Worm (Caenorhabditis elegans) whole organism, mixed stage, embryonic: ENCODE measurements around the gene aakg-5.

Experiments
- M03D4.4 ChIP-seq: sonication (generic microtip); optimal IDR thresholded peaks from 2 replicates; lab custom pipeline; 2017; ENCODE audit warnings: mild to moderate bottlenecking, missing genetic modification characterization, missing compliant biosample characterization
- bed-3 ChIP-seq: fragments of 200-800 bp; sonication (Bioruptor generic); optimal IDR thresholded peaks from 3 replicates; lab custom pipeline; 2018; ENCODE audit warnings: mild to moderate bottlenecking, missing genetic modification characterization, moderate library complexity, missing compliant biosample characterization
- blmp-1 ChIP-seq: fragments of 150-350 bp; optimal IDR thresholded peaks from 2 replicates; lab custom pipeline; 2014; ENCODE audit warnings: missing biosample characterization, missing genetic modification characterization
- ceh-39 ChIP-seq: fragments of 150-350 bp; optimal IDR thresholded peaks from 2 replicates; lab custom pipeline; 2014; ENCODE audit warnings: missing biosample characterization, missing genetic modification characterization
- ceh-43 ChIP-seq: fragments of 200-800 bp; sonication (Bioruptor generic); optimal IDR thresholded peaks from 2 replicates; lab custom pipeline; 2018; ENCODE audit warnings: mild to moderate bottlenecking, missing genetic modification characterization, moderate library complexity, missing compliant biosample characterization
- ceh-83 ChIP-seq: fragments of 200-800 bp; sonication (Bioruptor generic); optimal IDR thresholded peaks from 2 replicates; lab custom pipeline; 2018; ENCODE audit warnings: mild to moderate bottlenecking, missing genetic modification characterization, missing compliant biosample characterization
- ces-1 ChIP-seq: fragments of 150-350 bp; optimal IDR thresholded peaks from 2 replicates; lab custom pipeline; 2014; ENCODE audit warnings: missing biosample characterization, missing genetic modification reagents, missing genetic modification characterization
- cnd-1 ChIP-seq: fragments of 200-800 bp; sonication (Bioruptor generic); optimal IDR thresholded peaks from 2 replicates; lab custom pipeline; 2018; ENCODE audit warnings: mild to moderate bottlenecking, missing genetic modification characterization, missing compliant biosample characterization
- drap-1 ChIP-seq: fragments of 200-800 bp; sonication (Bioruptor generic); optimal IDR thresholded peaks from 3 replicates; lab custom pipeline; 2018; ENCODE audit warnings: mild to moderate bottlenecking, missing genetic modification characterization, missing compliant biosample characterization
- elt-1 ChIP-seq: sonication (generic microtip); optimal IDR thresholded peaks from 2 replicates; lab custom pipeline; 2017; ENCODE audit warnings: missing genetic modification characterization, mild to moderate bottlenecking, missing compliant biosample characterization, antibody characterized with exemption, moderate library complexity, borderline replicate concordance; ENCODE audit not compliant: insufficient read depth
- elt-3 ChIP-seq: fragments of 150-350 bp; optimal IDR thresholded peaks from 2 replicates; lab custom pipeline; 2014; ENCODE audit warnings: missing biosample characterization, missing genetic modification characterization
- flh-1 ChIP-seq: fragments of 200-800 bp; sonication (Bioruptor generic); optimal IDR thresholded peaks from 2 replicates; lab custom pipeline; 2018; ENCODE audit warnings: mild to moderate bottlenecking, missing genetic modification characterization, moderate library complexity, missing compliant biosample characterization
- ham-2 ChIP-seq: fragments of 200-800 bp; sonication (Bioruptor generic); optimal IDR thresholded peaks from 2 replicates; lab custom pipeline; 2018; ENCODE audit warnings: mild to moderate bottlenecking, missing genetic modification characterization, missing compliant biosample characterization
- hlh-1 ChIP-seq: fragments of 150-350 bp; optimal IDR thresholded peaks from 2 replicates; lab custom pipeline; 2014; ENCODE audit warnings: missing biosample characterization, missing genetic modification reagents, missing genetic modification characterization
- lin-32 ChIP-seq: fragments of 200-800 bp; sonication (Bioruptor generic); optimal IDR thresholded peaks from 2 replicates; lab custom pipeline; 2018; ENCODE audit warnings: mild to moderate bottlenecking, missing genetic modification characterization, missing compliant biosample characterization
- lsy-2 ChIP-seq: fragments of 150-350 bp; optimal IDR thresholded peaks from 2 replicates; lab custom pipeline; 2014; ENCODE audit warnings: missing biosample characterization, missing genetic modification characterization
- mab-5 ChIP-seq: fragments of 150-350 bp; optimal IDR thresholded peaks from 2 replicates; lab custom pipeline; 2014; ENCODE audit warnings: missing biosample characterization, missing genetic modification characterization
- nhr-12 ChIP-seq: fragments of 150-350 bp; optimal IDR thresholded peaks from 2 replicates; lab custom pipeline; 2014; ENCODE audit warnings: missing biosample characterization, missing genetic modification characterization
- nhr-2 ChIP-seq: fragments of 150-350 bp; optimal IDR thresholded peaks from 2 replicates; lab custom pipeline; 2014; ENCODE audit warnings: missing biosample characterization, missing genetic modification characterization
- nhr-237 ChIP-seq: fragments of 150-350 bp; optimal IDR thresholded peaks from 2 replicates; lab custom pipeline; 2014; ENCODE audit warnings: missing biosample characterization, missing genetic modification characterization
- nhr-28 ChIP-seq: fragments of 150-350 bp; optimal IDR thresholded peaks from 2 replicates; lab custom pipeline; 2014; ENCODE audit warnings: missing biosample characterization, missing genetic modification characterization
- sem-2 ChIP-seq: fragments of 200-800 bp; sonication (Bioruptor generic); optimal IDR thresholded peaks from 2 replicates; lab custom pipeline; 2018; ENCODE audit warnings: mild to moderate bottlenecking, missing genetic modification characterization, missing compliant biosample characterization
- snpc-4 ChIP-seq: fragments of 150-350 bp; optimal IDR thresholded peaks from 2 replicates; lab custom pipeline; 2014; ENCODE audit warnings: missing biosample characterization, missing genetic modification characterization
- sptf-1 ChIP-seq: sonication (generic microtip); optimal IDR thresholded peaks from 2 replicates; lab custom pipeline; 2017; ENCODE audit warnings: mild to moderate bottlenecking, missing genetic modification characterization, moderate library complexity, missing compliant biosample characterization
- tbx-8 ChIP-seq: fragments of 200-800 bp; sonication (Bioruptor generic); optimal IDR thresholded peaks from 2 replicates; lab custom pipeline; 2018; ENCODE audit warnings: mild to moderate bottlenecking, missing genetic modification characterization, moderate library complexity, missing compliant biosample characterization
- unc-120 ChIP-seq: sonication (generic microtip); optimal IDR thresholded peaks from 2 replicates; lab custom pipeline; 2017; ENCODE audit warnings: missing genetic modification characterization, missing compliant biosample characterization; ENCODE audit not compliant: poor library complexity, severe bottlenecking
- unc-39 ChIP-seq: fragments of 150-350 bp; optimal IDR thresholded peaks from 2 replicates; lab custom pipeline; 2014; ENCODE audit warnings: missing biosample characterization, missing genetic modification characterization
- zip-8 ChIP-seq: fragments of 150-350 bp; optimal IDR thresholded peaks from 2 replicates; lab custom pipeline; 2014; ENCODE audit warnings: missing biosample characterization, missing genetic modification characterization
- ztf-11 ChIP-seq: fragments of 150-350 bp; optimal IDR thresholded peaks from 2 replicates; lab custom pipeline; 2014; ENCODE audit warnings: missing biosample characterization, missing genetic modification characterization

aakg-5 gene

DNA sequence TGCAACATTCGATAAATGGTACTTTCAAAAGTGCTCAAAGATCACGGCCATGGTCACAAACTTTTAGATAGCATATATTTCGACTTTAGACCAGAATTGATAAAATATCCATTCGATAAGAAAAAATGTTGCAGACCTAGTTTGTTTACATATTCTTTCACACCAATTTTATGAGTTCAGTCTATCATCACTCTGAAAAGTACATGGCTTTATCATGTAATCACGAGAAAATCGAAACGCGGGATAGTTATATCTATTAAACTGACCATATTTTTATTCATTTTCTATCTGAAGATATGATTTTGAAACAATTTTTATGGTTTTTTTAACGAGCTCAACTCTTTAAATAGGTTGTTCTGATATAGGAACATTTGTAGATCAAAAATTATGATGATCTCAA lies 43.4 kb downstream of the aakg-5 start, which contains the start of gene pho-11:
pho-11 (plus strand) TSS at position 374 of the 400 bp plus-strand sequence.
- TF ChIP-seq elt-1 (tag; lab: Kevin White, UChicago) (no peak), elt-3 (tag; lab: Kevin White, UChicago) (no peak), cnd-1 (tag; lab: Kevin White, UChicago) (no peak), blmp-1 (tag; lab: Kevin White, UChicago) (no peak), unc-39 (tag; lab: Kevin White, UChicago) (no peak), lin-32 (GFP tag; lab: Kevin White, UChicago) (no peak), tbx-8 (GFP tag; lab: Kevin White, UChicago) (no peak), ces-1 (GFP tag; lab: Kevin White, UChicago) (no peak), ceh-83 (GFP tag; lab: Kevin White, UChicago) (no peak), nhr-237 (tag; lab: Kevin White, UChicago) (no peak), sptf-1 (no peak), flh-1 (GFP tag; lab: Kevin White, UChicago) (no peak), zip-8 (no peak), drap-1 (GFP tag; lab: Kevin White, UChicago) (no peak), unc-120 (no peak), lsy-2 (tag; lab: Kevin White, UChicago) (no peak), nhr-12 (tag; lab: Kevin White, UChicago) (no peak)
- TF ChIP-seq, all 35 proteins: peak for 0

DNA sequence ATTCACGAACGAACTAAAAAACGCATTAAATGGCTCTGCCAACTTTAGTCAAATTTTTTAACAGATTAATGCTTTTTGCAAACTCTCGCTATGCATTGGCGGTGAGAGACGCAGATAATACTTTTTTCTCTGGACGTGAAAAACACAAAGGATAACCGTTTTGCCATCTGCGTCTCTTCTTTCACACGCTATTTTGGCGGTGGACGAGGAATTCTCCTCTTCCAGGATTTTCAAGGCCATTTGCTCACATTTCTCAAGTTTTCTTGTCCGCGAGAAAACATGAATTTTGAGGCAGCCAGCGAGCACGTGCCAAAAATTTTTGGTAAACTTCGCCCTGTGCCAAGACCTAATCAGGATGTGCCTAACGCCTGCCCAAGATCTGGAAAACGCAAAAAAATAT lies 43.9 kb downstream of the aakg-5 start:
- TF ChIP-seq ham-2 (GFP tag; lab: Kevin White, UChicago) (no peak), nhr-237 (tag; lab: Kevin White, UChicago) (no peak), lin-32 (GFP tag; lab: Kevin White, UChicago) (no peak), ceh-39 (no peak), lsy-2 (tag; lab: Kevin White, UChicago) (no peak), snpc-4 (tag; lab: Kevin White, UChicago) (no peak), elt-1 (tag; lab: Kevin White, UChicago) (no peak), nhr-2 (tag; lab: Kevin White, UChicago) (no peak)

DNA sequence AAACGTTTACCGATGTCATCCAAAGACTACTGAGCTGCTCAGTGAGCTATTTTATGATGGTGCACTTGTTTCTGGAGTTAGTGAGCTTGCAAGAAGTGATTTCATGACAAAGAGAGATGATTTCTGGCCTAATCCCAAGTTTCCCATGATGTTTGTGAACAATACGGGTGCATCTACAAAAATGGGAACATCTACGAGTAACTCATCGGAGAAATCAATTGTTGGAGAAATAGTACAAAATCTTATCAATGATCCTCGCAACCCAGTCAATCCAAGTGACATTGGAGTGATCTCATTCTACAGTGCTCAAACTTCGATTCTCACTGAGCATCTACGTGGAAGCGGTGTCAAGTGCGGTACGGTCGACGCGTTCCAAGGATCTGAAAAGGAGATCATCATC lies 46.5 kb downstream of the aakg-5 start:
- TF ChIP-seq nhr-2 (tag; lab: Kevin White, UChicago) (no peak), flh-1 (GFP tag; lab: Kevin White, UChicago) (no peak), sem-2 (no peak), mab-5 (no peak), tbx-8 (GFP tag; lab: Kevin White, UChicago) (no peak), snpc-4 (tag; lab: Kevin White, UChicago) (no peak), hlh-1 (tag; lab: Kevin White, UChicago) (no peak), nhr-28 (tag; lab: Kevin White, UChicago) (no peak), blmp-1 (tag; lab: Kevin White, UChicago) (no peak), nhr-237 (tag; lab: Kevin White, UChicago) (no peak), elt-3 (tag; lab: Kevin White, UChicago) (no peak), ztf-11 (tag; lab: Kevin White, UChicago) (no peak), bed-3 (no peak), ceh-43 (GFP tag; lab: Kevin White, UChicago) (no peak), ceh-83 (GFP tag; lab: Kevin White, UChicago) (no peak)
- TF ChIP-seq, all 35 proteins: peak for 0

DNA sequence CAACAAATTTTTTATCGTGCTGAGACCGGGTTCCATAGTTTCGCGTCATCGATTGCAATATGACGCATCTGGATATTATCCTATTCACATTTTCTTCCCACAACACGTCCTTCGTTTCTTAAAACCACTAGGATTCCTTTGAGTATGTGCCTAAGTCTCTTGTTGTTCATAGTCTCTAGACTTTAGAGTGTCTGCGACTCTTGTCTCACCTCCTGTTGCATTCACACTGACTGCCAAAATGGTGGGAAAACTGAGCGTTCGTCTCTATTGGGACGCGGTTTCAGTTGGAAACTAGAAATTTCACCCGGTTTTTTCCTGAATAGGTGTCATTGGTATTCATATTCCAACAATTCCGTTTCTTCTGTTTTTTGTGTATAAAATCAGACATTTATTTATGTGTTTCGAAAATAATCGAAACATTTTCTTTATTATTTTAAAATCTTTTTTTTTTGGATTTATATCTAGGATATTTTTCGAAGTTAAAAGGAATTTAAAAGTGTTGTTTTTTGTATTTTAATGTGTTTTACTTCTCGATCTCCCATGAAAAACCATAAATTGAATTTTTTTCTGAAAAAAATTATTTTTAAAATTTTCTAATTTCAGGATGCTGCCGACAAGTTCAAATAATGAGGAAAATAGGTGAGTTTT lies 53.2 kb downstream of the aakg-5 start, which contains the start of gene C05C10.2:
C05C10.2 (plus strand) TSS at position 598 of the 648 bp plus-strand sequence.
- TF ChIP-seq M03D4.4 (no peak), elt-3 (tag; lab: Kevin White, UChicago) (no peak)
